Fruit fly (Drosophila melanogaster): ENCODE results near the gene CG15529.

DNA sequence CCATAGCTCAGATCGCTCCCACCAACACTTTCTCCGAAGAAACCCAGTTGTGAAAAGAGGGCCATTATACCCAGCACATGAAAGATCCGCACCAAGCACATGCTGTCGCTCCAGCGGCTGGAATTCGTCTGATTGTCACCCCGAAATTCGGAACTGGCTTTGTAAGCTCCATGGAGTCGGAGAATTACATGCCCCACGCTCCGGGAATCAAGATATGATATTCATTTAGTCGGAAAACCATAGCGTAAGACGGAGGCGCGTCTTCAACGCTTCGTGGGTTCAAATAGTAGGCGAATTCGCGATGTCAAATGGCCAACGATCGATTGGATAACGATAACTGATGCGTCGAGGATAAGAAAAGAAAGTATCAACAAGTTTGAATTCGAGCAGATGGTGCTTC is 27.2 kb upstream of the CG15529 start, which contains the start of gene CG45073:
- TF ChIP-seq psq (optimal IDR thresholded peaks at IDR 0.05) (no peak), usp (GFP tag; optimal IDR thresholded peaks at IDR 0.05) (no peak), Dll (optimal IDR thresholded peaks at IDR 0.05) (no peak), CG8478 (optimal IDR thresholded peaks at IDR 0.05) (no peak), pan (optimal IDR thresholded peaks at IDR 0.05) (no peak)
